Fruit fly (Drosophila melanogaster): ENCODE measurements around the gene CG9331.

DNA sequence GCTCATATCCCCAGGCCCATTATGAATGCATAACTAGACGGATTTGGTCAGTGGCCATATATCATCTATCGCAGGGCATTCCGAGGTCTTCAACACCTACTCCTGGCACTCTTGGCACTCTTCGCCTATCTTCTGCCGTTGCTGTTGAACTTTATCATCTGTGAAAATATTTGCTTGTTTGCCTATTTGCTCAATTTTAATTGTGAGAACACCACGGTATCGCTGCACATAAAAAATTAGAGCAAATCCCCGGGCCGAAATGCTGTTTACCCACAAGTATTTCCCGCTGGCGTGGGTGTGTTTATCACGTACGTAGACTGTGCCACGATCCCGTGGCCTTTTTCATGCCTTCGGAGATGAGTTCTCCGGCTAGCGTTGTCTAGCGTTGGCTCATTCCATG is 41.9 kb upstream of the CG9331 start:
- TF ChIP-seq Eip93F (GFP tag; optimal IDR thresholded peaks at IDR 0.05) (no peak), lz (GFP tag; optimal IDR thresholded peaks at IDR 0.05) (no peak), Gug (GFP tag; IDR thresholded peaks at IDR 0.05) (no peak), CG7368 (GFP tag; optimal IDR thresholded peaks at IDR 0.05) (no peak), OdsH (GFP tag; optimal IDR thresholded peaks at IDR 0.05) (no peak), Hr39 (GFP tag; optimal IDR thresholded peaks at IDR 0.05) (no peak), CG6163 (GFP tag; IDR thresholded peaks at IDR 0.05) (no peak), Hr38 (GFP tag; optimal IDR thresholded peaks at IDR 0.05) (no peak), net (GFP tag; optimal IDR thresholded peaks at IDR 0.05) (no peak), CG31627 (GFP tag; optimal IDR thresholded peaks at IDR 0.05) (no peak)
